Worm (Caenorhabditis elegans): Measurements from ENCODE around the gene sre-29.

sre-29 gene

DNA sequence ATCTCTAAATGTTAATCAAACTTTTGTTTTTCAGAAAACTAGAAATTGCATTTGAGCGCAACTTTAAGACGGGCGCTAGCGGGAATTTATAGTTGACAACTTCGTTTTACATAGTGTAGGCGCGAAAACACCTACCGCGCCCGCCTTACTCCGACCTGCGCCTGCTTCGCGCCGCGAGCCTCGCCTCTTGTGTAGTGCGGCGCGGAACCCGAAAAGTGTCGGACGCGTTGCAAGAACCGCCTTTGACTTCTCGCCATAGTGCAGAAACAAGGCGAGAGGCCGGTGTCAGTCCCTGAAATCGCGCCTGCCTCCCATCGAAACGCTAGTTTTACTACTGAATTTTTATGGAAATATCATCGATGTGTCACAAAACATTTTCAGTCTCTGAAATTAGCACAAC is 15.9 kb downstream of the sre-29 start:
- peak; percentile 41 for TF ChIP-seq nhr-85 (tag)
- TF ChIP-seq snpc-4 (tag; optimal IDR thresholded peaks at IDR 0.05): peak; percentile 53
- TF ChIP-seq sox-4 (tag; optimal IDR thresholded peaks at IDR 0.05): no peak
- TF ChIP-seq dsc-1 (tag; optimal IDR thresholded peaks at IDR 0.05): no peak

DNA sequence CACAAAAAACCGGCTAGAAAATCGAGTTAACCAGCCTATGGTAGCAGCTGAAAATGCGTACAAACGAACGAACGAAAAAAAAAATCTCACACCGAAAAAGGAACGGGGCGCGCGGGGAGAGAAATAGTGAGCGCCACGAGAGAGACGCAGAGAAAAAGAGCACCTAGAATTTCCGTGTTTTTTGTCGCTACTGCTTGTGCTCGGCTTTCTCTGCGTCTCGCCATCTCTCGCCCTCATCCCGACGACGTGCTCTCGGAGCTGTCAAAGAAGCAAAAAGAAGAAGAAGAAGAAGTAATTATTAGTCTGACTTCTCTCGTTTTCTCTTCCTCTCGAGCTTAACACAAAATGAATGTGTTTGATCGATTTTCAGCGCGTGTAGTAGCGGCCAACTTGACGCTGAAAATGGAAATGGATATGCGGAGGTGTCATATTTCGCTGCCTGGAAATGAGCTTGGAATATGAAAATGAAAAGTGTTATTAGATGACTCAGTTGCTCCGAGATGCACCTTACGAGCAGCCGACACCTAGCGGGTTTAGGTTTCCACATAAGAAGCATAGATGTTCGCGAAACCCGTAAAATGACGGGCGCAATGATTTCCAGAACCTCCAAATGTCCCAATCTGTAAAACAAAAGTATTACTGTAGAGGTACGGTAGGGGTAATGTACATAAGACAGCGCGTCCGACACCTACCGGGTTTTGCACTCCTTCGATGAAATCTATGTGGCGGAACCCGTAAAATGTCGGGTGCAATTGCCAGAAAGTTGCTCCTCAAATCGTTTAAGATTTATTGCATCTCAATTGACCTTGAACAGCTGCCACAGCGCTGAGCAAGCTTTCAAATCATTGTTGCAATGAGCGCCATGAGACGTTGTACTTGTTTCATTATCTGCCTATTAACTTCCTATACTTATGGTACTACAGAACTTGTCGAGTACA is 18.8 kb downstream of the sre-29 start, which contains the start of gene btb-14:
btb-14 (plus strand) TSS at position 839 of the 938 bp plus-strand sequence.
- TF ChIP-seq unc-86 (tag; optimal IDR thresholded peaks at IDR 0.05) (peak; percentile 68), lir-3 (tag; optimal IDR thresholded peaks at IDR 0.05; ENCODE audit: poor library complexity) (no peak), swsn-7 (tag; optimal IDR thresholded peaks at IDR 0.05) (peak; percentile 34), isw-1 (GFP tag; IDR thresholded peaks at IDR 0.05) (peak; percentile 1; the same call in 1 of the 2 replicates), fkh-8 (tag; optimal IDR thresholded peaks at IDR 0.05) (peak; percentile 81), snu-23 (GFP tag; optimal IDR thresholded peaks at IDR 0.05) (peak; percentile 5), blmp-1 (tag; optimal IDR thresholded peaks at IDR 0.05) (no peak), mab-9 (GFP tag; IDR thresholded peaks at IDR 0.05) (no peak), lin-14 (GFP tag; optimal IDR thresholded peaks at IDR 0.05) (peak; percentile 85), nhr-47 (tag; optimal IDR thresholded peaks at IDR 0.05) (peak; percentile 69), nhr-71 (tag; optimal IDR thresholded peaks at IDR 0.05) (peak; percentile 48), fkh-10 (GFP tag; optimal IDR thresholded peaks at IDR 0.05) (peak; percentile 14), dsc-1 (tag; optimal IDR thresholded peaks at IDR 0.05) (peak; percentile 35), tbx-2 (tag; optimal IDR thresholded peaks at IDR 0.05) (peak; percentile 30), egl-13 (tag; optimal IDR thresholded peaks at IDR 0.05) (peak; percentile 72), nhr-76 (tag; optimal IDR thresholded peaks at IDR 0.05) (no peak), efl-1 (optimal IDR thresholded peaks at IDR 0.05) (peak; percentile 36 to 37), efl-1 (GFP tag; optimal IDR thresholded peaks at IDR 0.05 in 1 of 2) (peak in 1 of 2 experiments; percentile 53), rnt-1 (tag; optimal IDR thresholded peaks at IDR 0.05) (peak; percentile 77), lsy-2 (tag; optimal IDR thresholded peaks at IDR 0.05) (peak; percentile 0 to 12), ceh-82 (tag; optimal IDR thresholded peaks at IDR 0.05) (peak in 1 of 3 experiments; percentile 56), lin-13 (GFP tag; optimal IDR thresholded peaks at IDR 0.05) (peak; percentile 59), nhr-85 (tag) (peak; percentile 8), lin-35 (GFP tag; optimal IDR thresholded peaks at IDR 0.05) (peak in 1 of 2 experiments; percentile 30), snpc-4 (tag; optimal IDR thresholded peaks at IDR 0.05) (peak; percentile 92), pax-3 (tag; optimal IDR thresholded peaks at IDR 0.05) (no peak), unc-130 (tag; optimal IDR thresholded peaks at IDR 0.05) (no peak), nhr-19 (GFP tag; conservative IDR thresholded peaks at IDR 0.05) (peak; percentile 35), nhr-12 (tag; optimal IDR thresholded peaks at IDR 0.05) (no peak)

DNA sequence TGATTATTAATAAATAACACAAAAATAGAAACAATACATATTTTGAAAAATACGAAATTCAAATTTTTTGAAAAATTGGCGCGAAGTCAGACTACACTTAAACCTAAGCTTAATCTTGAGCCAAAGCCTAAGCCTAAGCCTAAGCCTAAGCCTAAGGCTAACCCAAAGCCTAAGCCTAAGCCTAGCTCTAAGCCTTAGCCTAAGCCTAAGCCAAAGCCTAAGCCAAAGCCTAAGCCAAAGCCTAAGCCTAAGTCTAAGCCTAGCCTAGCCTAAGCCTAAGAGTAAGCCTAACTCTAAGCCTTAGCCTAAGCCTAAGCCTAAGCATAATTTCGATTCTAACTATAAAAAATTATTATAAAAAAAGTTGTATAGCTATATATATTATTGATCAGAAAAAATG is 20.8 kb downstream of the sre-29 start:
- TF ChIP-seq dsc-1 (tag; optimal IDR thresholded peaks at IDR 0.05) (no peak), lsy-2 (tag; optimal IDR thresholded peaks at IDR 0.05) (no peak), ceh-63 (GFP tag; optimal IDR thresholded peaks at IDR 0.05) (no peak), elt-2 (tag; optimal IDR thresholded peaks at IDR 0.05) (no peak), nhr-237 (tag; optimal IDR thresholded peaks at IDR 0.05) (no peak), mdl-1 (tag; optimal IDR thresholded peaks at IDR 0.05) (no peak), ceh-82 (tag; optimal IDR thresholded peaks at IDR 0.05) (no peak), C04F5.9 (tag; optimal IDR thresholded peaks at IDR 0.05) (no peak), irx-1 (tag; optimal IDR thresholded peaks at IDR 0.05) (no peak), nhr-71 (tag; optimal IDR thresholded peaks at IDR 0.05) (no peak), lir-3 (tag; optimal IDR thresholded peaks at IDR 0.05; ENCODE audit: poor library complexity) (no peak), mef-2 (tag; optimal IDR thresholded peaks at IDR 0.05) (no peak), fkh-10 (GFP tag; optimal IDR thresholded peaks at IDR 0.05) (no peak), F16B12.6 (tag; optimal IDR thresholded peaks at IDR 0.05) (no peak), hlh-4 (tag; optimal IDR thresholded peaks at IDR 0.05) (no peak), isw-1 (GFP tag; IDR thresholded peaks at IDR 0.05) (no peak), nhr-84 (tag; optimal IDR thresholded peaks at IDR 0.05) (no peak)

Data from whole organism, L1 larva.